Worm (Caenorhabditis elegans): ENCODE measurements around the gene twk-10.

ce11 chrV:6506238-6506956 lies 45.7 kb upstream of the twk-10 start:
- TF ChIP-seq fkh-10 (GFP tag; optimal IDR thresholded peaks at IDR 0.05) (no peak), ztf-11 (tag; optimal IDR thresholded peaks at IDR 0.05) (no peak), mdl-1 (tag; optimal IDR thresholded peaks at IDR 0.05) (no peak), nhr-28 (tag; optimal IDR thresholded peaks at IDR 0.05) (no peak)

Data from whole organism, L3 larva.